Worm (Caenorhabditis elegans) whole organism, mixed stage, embryonic: ENCODE results near the gene F49C12.1.

ENCODE experiments used
- ces-1 ChIP-seq: fragments of 150-350 bp; optimal IDR thresholded peaks from 2 replicates; lab custom pipeline; 2014; ENCODE audit warnings: missing biosample characterization, missing genetic modification reagents, missing genetic modification characterization
- lin-13 ChIP-seq: fragments of 150-350 bp; optimal IDR thresholded peaks from 2 replicates; lab custom pipeline; 2014; ENCODE audit warnings: missing biosample characterization, missing genetic modification characterization
- mep-1 ChIP-seq: fragments of 150-350 bp; optimal IDR thresholded peaks from 2 replicates; lab custom pipeline; 2017; ENCODE audit warnings: missing biosample characterization, missing genetic modification reagents, missing genetic modification characterization, inconsistent platforms
- sptf-1 ChIP-seq: sonication (generic microtip); optimal IDR thresholded peaks from 2 replicates; lab custom pipeline; 2017; ENCODE audit warnings: mild to moderate bottlenecking, missing genetic modification characterization, moderate library complexity, missing compliant biosample characterization

ce11 chrIV:9299145-9299544 is 3.0 kb upstream of the F49C12.1 start, which contains the start of gene F49C12.2:
- TF ChIP-seq lin-13 (tag; lab: Kevin White, UChicago) (no peak), mep-1 (tag; lab: Kevin White, UChicago) (no peak), sptf-1 (no peak), ces-1 (GFP tag; lab: Kevin White, UChicago) (no peak)
